Worm (Caenorhabditis elegans) whole organism, L4 larva: Measurements from ENCODE around the gene fbxb-112.
"Not testable (repeated sequence)": the region's sequence is repeated elsewhere in the genome, so short reads cannot be mapped to it uniquely, and the experiment has no call there.

Experiments used
- D1046.2 ChIP-seq: fragments of 200-800 bp; sonication (Bioruptor generic); IDR thresholded peaks from 2 replicates; pipeline ENCODE4 v1.3.6; 2022; ENCODE audit warnings: missing genetic modification characterization, missing compliant biosample characterization
- F49E8.2 ChIP-seq: sonication (generic microtip); optimal IDR thresholded peaks from 2 replicates; lab custom pipeline; 2016; ENCODE audit warnings: missing compliant biosample characterization, mild to moderate bottlenecking, missing genetic modification characterization, borderline replicate concordance
- Y48G9A.11 ChIP-seq: fragments of 200-800 bp; sonication (Bioruptor generic); IDR thresholded peaks from 2 replicates; pipeline ENCODE4 v1.3.6; 2022; ENCODE audit warnings: missing genetic modification reagents, missing genetic modification characterization, missing compliant biosample characterization
- aha-1 ChIP-seq: fragments of 150-350 bp; peaks from one replicate; lab custom pipeline; 2014; ENCODE audit warnings: missing biosample characterization, missing genetic modification characterization
- arid-1 ChIP-seq: fragments of 200-800 bp; sonication (Bioruptor generic); conservative IDR thresholded peaks from 2 replicates; pipeline ENCODE4 v1.3.6; 2022; ENCODE audit warnings: missing genetic modification reagents, missing genetic modification characterization, missing compliant biosample characterization
- ceh-20 ChIP-seq: fragments of 200-800 bp; sonication (Bioruptor generic); IDR thresholded peaks from 2 replicates; pipeline ENCODE4 v1.3.6; 2022; ENCODE audit warnings: missing genetic modification reagents, missing genetic modification characterization, missing compliant biosample characterization
- ceh-82 ChIP-seq: sonication (generic microtip); optimal IDR thresholded peaks from 2 replicates; lab custom pipeline; 2017; ENCODE audit warnings: missing biosample characterization, missing genetic modification characterization
- daf-12 ChIP-seq: fragments of 150-350 bp; optimal IDR thresholded peaks from 2 replicates; lab custom pipeline; 2014; ENCODE audit warnings: missing biosample characterization, missing genetic modification reagents, missing genetic modification characterization
- daf-16 ChIP-seq, 3 experiments: sonication (generic microtip); optimal IDR thresholded peaks; 2 replicates each; lab custom pipeline; 2016 to 2017; ENCODE audit warnings: missing genetic modification characterization in 3 of 3, missing genetic modification reagents in 3 of 3, mild to moderate bottlenecking in 2 of 3, missing compliant biosample characterization in 2 of 3, missing biosample characterization in 1 of 3, moderate library complexity in 1 of 3
- dve-1 ChIP-seq: sonication (generic microtip); optimal IDR thresholded peaks from 2 replicates; lab custom pipeline; 2017; ENCODE audit warnings: antibody characterized with exemption, mild to moderate bottlenecking, missing genetic modification characterization, missing compliant biosample characterization; ENCODE audit not compliant: insufficient read depth
- egl-43 ChIP-seq: fragments of 200-800 bp; sonication (Bioruptor generic); IDR thresholded peaks from 2 replicates; pipeline ENCODE4 v1.3.6; 2022; ENCODE audit warnings: missing genetic modification reagents, missing genetic modification characterization, missing compliant biosample characterization
- fkh-10 ChIP-seq: fragments of 150-350 bp; optimal IDR thresholded peaks from 2 replicates; lab custom pipeline; 2014; ENCODE audit warnings: missing biosample characterization, missing genetic modification reagents, missing genetic modification characterization
- lin-13 ChIP-seq: fragments of 150-350 bp; optimal IDR thresholded peaks from 2 replicates; lab custom pipeline; 2014; ENCODE audit warnings: missing biosample characterization, missing genetic modification reagents, missing genetic modification characterization
- lir-3 ChIP-seq: sonication (generic microtip); optimal IDR thresholded peaks from 2 replicates; lab custom pipeline; 2016; ENCODE audit warnings: mild to moderate bottlenecking, missing genetic modification characterization, missing compliant biosample characterization
- lsy-2 ChIP-seq, 2 experiments: fragments of 150-350 bp in 1 of 2; sonication (generic microtip) in 1 of 2; optimal IDR thresholded peaks; 2 replicates each; lab custom pipeline; 2014 to 2017; ENCODE audit warnings: missing biosample characterization in 2 of 2, missing genetic modification characterization in 2 of 2
- mdl-1 ChIP-seq, 2 experiments: fragments of 150-350 bp in 1 of 2; sonication (generic microtip) in 1 of 2; optimal IDR thresholded peaks; 2 replicates each; lab custom pipeline; 2014 to 2017; ENCODE audit warnings: missing biosample characterization in 2 of 2, missing genetic modification characterization in 2 of 2
- mep-1 ChIP-seq: fragments of 150-350 bp; sonication (generic microtip); optimal IDR thresholded peaks from 3 replicates; lab custom pipeline; 2014; ENCODE audit warnings: missing biosample characterization, missing genetic modification characterization
- mxl-2 ChIP-seq: fragments of 200-800 bp; sonication (Bioruptor generic); conservative IDR thresholded peaks from 2 replicates; pipeline ENCODE4 v1.3.6; 2022; ENCODE audit warnings: missing genetic modification reagents, missing genetic modification characterization, missing compliant biosample characterization
- mxl-3 ChIP-seq: fragments of 200-800 bp; sonication (Bioruptor generic); optimal IDR thresholded peaks from 2 replicates; lab custom pipeline; 2018; ENCODE audit warnings: mild to moderate bottlenecking, missing genetic modification characterization, missing compliant biosample characterization
- nhr-10 ChIP-seq: fragments of 150-350 bp; optimal IDR thresholded peaks from 2 replicates; lab custom pipeline; 2014; ENCODE audit warnings: missing biosample characterization, missing genetic modification characterization
- nhr-102 ChIP-seq: sonication (generic microtip); optimal IDR thresholded peaks from 2 replicates; lab custom pipeline; 2016; ENCODE audit warnings: mild to moderate bottlenecking, missing genetic modification characterization, moderate library complexity, missing compliant biosample characterization
- nhr-42 ChIP-seq: fragments of 200-800 bp; sonication (Bioruptor generic); IDR thresholded peaks from 2 replicates; pipeline ENCODE4 v1.3.6; 2022; ENCODE audit warnings: missing genetic modification characterization, missing compliant biosample characterization
- nhr-48 ChIP-seq: sonication (generic microtip); optimal IDR thresholded peaks from 2 replicates; lab custom pipeline; 2016; ENCODE audit warnings: mild to moderate bottlenecking, missing genetic modification characterization, missing compliant biosample characterization
- nhr-77 ChIP-seq: fragments of 150-350 bp; optimal IDR thresholded peaks from 2 replicates; lab custom pipeline; 2014; ENCODE audit warnings: missing biosample characterization, missing genetic modification characterization
- pha-4 ChIP-seq, 2 experiments: fragments of 150-350 bp in 1 of 2; fragments of 200-800 bp in 1 of 2; sonication (Bioruptor generic) in 1 of 2; IDR thresholded peaks in 1 of 2; optimal IDR thresholded peaks in 1 of 2; 2 replicates each; pipeline versions ENCODE4 v1.3.6 to Lab custom; 2014 to 2022; ENCODE audit warnings: missing genetic modification characterization in 2 of 2, missing genetic modification reagents in 2 of 2, missing biosample characterization in 1 of 2, missing compliant biosample characterization in 1 of 2
- set-16 ChIP-seq: fragments of 200-800 bp; sonication (Bioruptor generic); IDR thresholded peaks from 2 replicates; pipeline ENCODE4 v1.3.6; 2022; ENCODE audit warnings: missing genetic modification reagents, missing genetic modification characterization, missing compliant biosample characterization
- skn-1 ChIP-seq: fragments of 150-350 bp; optimal IDR thresholded peaks from 2 replicates; lab custom pipeline; 2014; ENCODE audit warnings: missing biosample characterization, missing genetic modification characterization
- snpc-4 ChIP-seq: fragments of 150-350 bp; optimal IDR thresholded peaks from 2 replicates; lab custom pipeline; 2014; ENCODE audit warnings: missing biosample characterization, missing genetic modification characterization
- spr-3 ChIP-seq: fragments of 200-800 bp; sonication (Bioruptor generic); optimal IDR thresholded peaks from 2 replicates; lab custom pipeline; 2018; ENCODE audit warnings: mild to moderate bottlenecking, missing genetic modification characterization, missing compliant biosample characterization
- tag-97 ChIP-seq: fragments of 200-800 bp; sonication (Bioruptor generic); IDR thresholded peaks from 2 replicates; pipeline ENCODE4 v1.3.6; 2022; ENCODE audit warnings: missing genetic modification characterization, missing compliant biosample characterization
- unc-39 ChIP-seq: sonication (generic microtip); optimal IDR thresholded peaks from 2 replicates; lab custom pipeline; 2017; ENCODE audit warnings: missing biosample characterization, missing genetic modification characterization
- unc-62 ChIP-seq, 3 experiments: fragments of 150-350 bp in 1 of 3; sonication (generic microtip); optimal IDR thresholded peaks in 2 of 3; peaks in 1 of 3; 1 replicate in 1 of 3; 2 replicates in 2 of 3; lab custom pipeline; 2014 to 2017; ENCODE audit warnings: missing biosample characterization in 3 of 3, missing genetic modification characterization in 3 of 3, missing genetic modification reagents in 3 of 3, missing genotype in 1 of 3
- vab-7 ChIP-seq: fragments of 200-800 bp; sonication (Bioruptor generic); IDR thresholded peaks from 2 replicates; pipeline ENCODE4 v1.3.6; 2022; ENCODE audit warnings: missing genetic modification reagents, missing genetic modification characterization, missing compliant biosample characterization

fbxb-112 gene

ce11 chrII:3463097-3463496 lies 27.8 kb upstream of the fbxb-112 start, which contains the start of gene C16C8.9:
Gene C16C8.9 (minus strand): TSS chrII:3463197.
- TF ChIP-seq F49E8.2 (no peak), spr-3 (GFP tag; lab: Kevin White, UChicago) (no peak), nhr-42 (no peak), mdl-1 (tag; optimal IDR thresholded peaks at IDR 0.05; lab: Kevin White, UChicago) (no peak), lin-13 (GFP tag; lab: Kevin White, UChicago) (no peak), pha-4 (GFP tag; IDR thresholded peaks at IDR 0.05; lab: Robert Waterston, UW) (no peak), pha-4 (tag; optimal IDR thresholded peaks at IDR 0.05; lab: Kevin White, UChicago) (no peak), fkh-10 (GFP tag; lab: Kevin White, UChicago) (no peak), nhr-77 (tag; lab: Kevin White, UChicago) (no peak), mxl-3 (GFP tag; lab: Kevin White, UChicago) (no peak), snpc-4 (tag; lab: Kevin White, UChicago) (no peak), daf-12 (tag; lab: Kevin White, UChicago) (no peak), ceh-82 (tag; lab: Kevin White, UChicago) (no peak), vab-7 (GFP tag; lab: Robert Waterston, UW) (no peak)

ce11 chrII:3464580-3464979 lies 26.3 kb upstream of the fbxb-112 start, which contains the start of gene C16C8.10:
Gene C16C8.10 (minus strand): TSS chrII:3464680.
- TF ChIP-seq unc-62 (GFP tag; optimal IDR thresholded peaks at IDR 0.05 in 1 of 2; lab: Kevin White, UChicago): peak in 1 of 2 experiments; percentile 23
- TF ChIP-seq unc-62 (tag; optimal IDR thresholded peaks at IDR 0.05; lab: Kevin White, UChicago): not testable (repeated sequence)

ce11 chrII:3470549-3470948 lies 20.3 kb upstream of the fbxb-112 start, which contains the start of gene Y49F6B.20:
Gene Y49F6B.20 (minus strand): TSS chrII:3470649.
- TF ChIP-seq dve-1 (tag; lab: Kevin White, UChicago): no peak
- TF ChIP-seq ceh-20: no peak
- TF ChIP-seq tag-97 (GFP tag; lab: Robert Waterston, UW): no peak
- no peak for TF ChIP-seq lsy-2 (tag; optimal IDR thresholded peaks at IDR 0.05; lab: Kevin White, UChicago)
- TF ChIP-seq arid-1 (GFP tag; lab: Robert Waterston, UW): no peak
- no peak for TF ChIP-seq mxl-2
- no peak for TF ChIP-seq egl-43 (GFP tag; lab: Robert Waterston, UW)
- TF ChIP-seq nhr-102 (tag; lab: Kevin White, UChicago): no peak
- no peak for TF ChIP-seq skn-1 (tag; lab: Kevin White, UChicago)
- no peak for TF ChIP-seq Y48G9A.11
- TF ChIP-seq lir-3 (tag; lab: Kevin White, UChicago): no peak
- TF ChIP-seq mep-1 (tag; lab: Kevin White, UChicago): no peak
- TF ChIP-seq daf-16 (GFP tag; optimal IDR thresholded peaks at IDR 0.05; lab: Kevin White, UChicago): no peak
- TF ChIP-seq daf-16 (tag; optimal IDR thresholded peaks at IDR 0.05; lab: Kevin White, UChicago): no peak

ce11 chrII:3471603-3472002 lies 19.3 kb upstream of the fbxb-112 start, which contains the start of gene Y49F6B.13:
Gene Y49F6B.13 (minus strand): TSS chrII:3471703.
- TF ChIP-seq nhr-10 (tag; lab: Kevin White, UChicago) (no peak), set-16 (no peak), aha-1 (tag; lab: Kevin White, UChicago) (peak; percentile 17), snpc-4 (tag; lab: Kevin White, UChicago) (no peak), nhr-48 (no peak), vab-7 (GFP tag; lab: Robert Waterston, UW) (no peak), D1046.2 (GFP tag; lab: Robert Waterston, UW) (no peak)

ce11 chrII:3472316-3472715 lies 18.6 kb upstream of the fbxb-112 start, which contains the start of gene Y49F6B.12:
Gene Y49F6B.12 (minus strand): TSS chrII:3472416.
- no peak for TF ChIP-seq unc-39
- peak; percentile 45 for TF ChIP-seq aha-1 (tag; lab: Kevin White, UChicago)
